Worm (Caenorhabditis elegans): ENCODE data around the gene enri-1.

ce11 chrII:2335572-2335971 is 5.8 kb downstream of the enri-1 start, which contains the start of gene F43C11.7:
- TF ChIP-seq him-1 (tag; optimal IDR thresholded peaks at IDR 0.05), result no peak
- TF ChIP-seq W03F9.2 (tag; optimal IDR thresholded peaks at IDR 0.05), result no peak
- TF ChIP-seq dao-5 (tag; optimal IDR thresholded peaks at IDR 0.05), result no peak

All from whole organism, L4/young adult.